Worm (Caenorhabditis elegans) whole organism, L3 larva: ENCODE data around the gene sdz-15.

Source experiments
- jun-1 ChIP-seq: fragments of 150-350 bp; optimal IDR thresholded peaks from 2 replicates; lab custom pipeline; 2014; ENCODE audit warnings: missing biosample characterization, missing genetic modification reagents, missing genetic modification characterization
- lin-15B ChIP-seq: fragments of 150-350 bp; optimal IDR thresholded peaks from 2 replicates; lab custom pipeline; 2014; ENCODE audit warnings: missing biosample characterization, missing genetic modification characterization
- nhr-76 ChIP-seq: fragments of 150-350 bp; sonication (generic microtip); optimal IDR thresholded peaks from 5 replicates; lab custom pipeline; 2014; ENCODE audit warnings: missing biosample characterization, missing genetic modification characterization
- zag-1 ChIP-seq: fragments of 150-350 bp; optimal IDR thresholded peaks from 2 replicates; lab custom pipeline; 2014; ENCODE audit warnings: missing biosample characterization, missing genetic modification characterization

DNA sequence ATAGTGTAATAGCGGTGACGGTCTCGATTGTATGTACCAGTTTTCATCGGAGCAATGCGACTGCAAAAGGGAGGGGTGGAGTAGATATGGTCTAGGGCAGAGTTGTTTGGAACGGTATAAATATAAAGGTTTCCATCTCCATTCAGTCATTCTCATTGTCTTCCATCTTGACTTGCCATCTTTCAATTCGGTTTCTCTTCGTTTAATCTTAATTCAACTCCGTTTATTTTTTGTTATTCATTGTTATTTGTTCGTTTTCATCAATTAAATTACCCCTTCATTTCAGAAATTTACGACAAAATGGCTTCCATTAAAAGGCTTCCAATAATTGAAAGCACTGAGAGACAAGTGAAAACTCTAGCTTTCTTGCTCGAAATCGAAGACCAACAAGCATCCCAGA is 32.8 kb downstream of the sdz-15 start, which contains the start of gene C09E7.11:
- TF ChIP-seq lin-15B (tag; lab: Kevin White, UChicago) (no peak), zag-1 (no peak), nhr-76 (no peak), jun-1 (tag; lab: Kevin White, UChicago) (no peak)
